Worm (Caenorhabditis elegans) whole organism, early embryonic: Measurements from ENCODE around the gene mrpl-35.

Experiments used
- B0310.2 ChIP-seq: sonication (generic microtip); optimal IDR thresholded peaks from 2 replicates; lab custom pipeline; 2016; ENCODE audit warnings: mild to moderate bottlenecking, missing genetic modification characterization, missing compliant biosample characterization
- F13C5.2 ChIP-seq: sonication (generic microtip); optimal IDR thresholded peaks from 2 replicates; lab custom pipeline; 2017; ENCODE audit warnings: mild to moderate bottlenecking, missing genetic modification characterization, inconsistent platforms, missing compliant biosample characterization
- aly-1 ChIP-seq: sonication (generic microtip); optimal IDR thresholded peaks from 2 replicates; lab custom pipeline; 2016; ENCODE audit warnings: missing genetic modification characterization, missing compliant biosample characterization
- ama-1 ChIP-seq: fragments of 150-350 bp; optimal IDR thresholded peaks from 2 replicates; lab custom pipeline; 2014
- ceh-13 ChIP-seq: fragments of 200-800 bp; sonication (Bioruptor generic); optimal IDR thresholded peaks from 2 replicates; lab custom pipeline; 2018; ENCODE audit warnings: mild to moderate bottlenecking, missing genetic modification characterization, missing compliant biosample characterization
- ceh-36 ChIP-seq: sonication (generic microtip); optimal IDR thresholded peaks from 2 replicates; lab custom pipeline; 2016; ENCODE audit warnings: missing genetic modification characterization, inconsistent platforms, missing compliant biosample characterization
- ets-7 ChIP-seq: sonication (generic microtip); optimal IDR thresholded peaks from 2 replicates; lab custom pipeline; 2016; ENCODE audit warnings: missing genotype, missing genetic modification characterization, missing compliant biosample characterization
- flt-1 ChIP-seq: fragments of 200-800 bp; sonication (Bioruptor generic); IDR thresholded peaks from 2 replicates; pipeline ENCODE4 v1.3.6; 2022; ENCODE audit warnings: missing genetic modification characterization, missing compliant biosample characterization
- hmbx-1 ChIP-seq: sonication (generic microtip); optimal IDR thresholded peaks from 2 replicates; lab custom pipeline; 2016; ENCODE audit warnings: mild to moderate bottlenecking, missing genetic modification characterization, missing compliant biosample characterization
- hmg-4 ChIP-seq: fragments of 200-800 bp; sonication (Bioruptor generic); optimal IDR thresholded peaks from 2 replicates; lab custom pipeline; 2018; ENCODE audit warnings: mild to moderate bottlenecking, missing genetic modification characterization, missing compliant biosample characterization
- pes-1 ChIP-seq: fragments of 200-800 bp; sonication (Bioruptor generic); IDR thresholded peaks from 2 replicates; pipeline ENCODE4 v1.3.6; 2022; ENCODE audit warnings: missing genetic modification reagents, missing genetic modification characterization, missing compliant biosample characterization
- scrt-1 ChIP-seq: fragments of 200-800 bp; sonication (Bioruptor generic); IDR thresholded peaks from 2 replicates; pipeline ENCODE4 v1.3.6; 2022; ENCODE audit warnings: missing genetic modification characterization, missing compliant biosample characterization
- tbx-11 ChIP-seq: fragments of 200-800 bp; sonication (Bioruptor generic); IDR thresholded peaks from 2 replicates; pipeline ENCODE4 v1.3.6; 2022; ENCODE audit warnings: missing genetic modification characterization, missing compliant biosample characterization
- tbx-37 ChIP-seq: fragments of 200-800 bp; sonication (Bioruptor generic); conservative IDR thresholded peaks from 2 replicates; pipeline ENCODE4 v1.3.6; 2022; ENCODE audit warnings: missing genetic modification reagents, missing genetic modification characterization, missing compliant biosample characterization

Gene mrpl-35

ce11 chrIII:3550364-3550763 lies 40.3 kb downstream of the mrpl-35 start:
- TF ChIP-seq hmbx-1 (tag; lab: Kevin White, UChicago), result no peak
- TF ChIP-seq ceh-13, result no peak
- TF ChIP-seq hmg-4 (GFP tag; lab: Kevin White, UChicago), result no peak

ce11 chrIII:3553349-3553748 lies 43.3 kb downstream of the mrpl-35 start, which contains the start of gene C54C6.4:
TSS of gene C54C6.4 (plus strand) at chrIII:3553649.
- no peak for TF ChIP-seq ets-7
- no peak for TF ChIP-seq tbx-37 (GFP tag; lab: Robert Waterston, UW)
- TF ChIP-seq hmg-4 (GFP tag; lab: Kevin White, UChicago), result no peak
- no peak for TF ChIP-seq F13C5.2 (tag; lab: Kevin White, UChicago)
- TF ChIP-seq aly-1 (tag; lab: Kevin White, UChicago), result no peak
- TF ChIP-seq ceh-36 (tag; lab: Kevin White, UChicago), result no peak
- no peak for TF ChIP-seq flt-1 (GFP tag; lab: Robert Waterston, UW)
- no peak for TF ChIP-seq B0310.2 (tag; lab: Kevin White, UChicago)
- TF ChIP-seq scrt-1, result no peak
- no peak for TF ChIP-seq pes-1 (GFP tag; lab: Robert Waterston, UW)

ce11 chrIII:3560235-3560634 lies 50.2 kb downstream of the mrpl-35 start:
- TF ChIP-seq ama-1 (no peak), flt-1 (GFP tag; lab: Robert Waterston, UW) (no peak), aly-1 (tag; lab: Kevin White, UChicago) (no peak), hmg-4 (GFP tag; lab: Kevin White, UChicago) (no peak), F13C5.2 (tag; lab: Kevin White, UChicago) (no peak), ceh-36 (tag; lab: Kevin White, UChicago) (no peak), pes-1 (GFP tag; lab: Robert Waterston, UW) (no peak), hmbx-1 (tag; lab: Kevin White, UChicago) (no peak), tbx-11 (no peak)
